Fruit fly (Drosophila melanogaster): ENCODE results near the gene Flo2.
A peak's percentile ranks its signal among the peaks of the same experiment; 100 is the strongest.

Gene Flo2

dm6 chrX:14950273-14951272 is 111.4 kb downstream of the Flo2 start (continued):
- TF ChIP-seq p53 (GFP tag; optimal IDR thresholded peaks at IDR 0.05): peak; percentile 29
- TF ChIP-seq fru (optimal IDR thresholded peaks at IDR 0.05): no peak
- peak; percentile 89 for TF ChIP-seq CG5180 (GFP tag; optimal IDR thresholded peaks at IDR 0.05)
- TF ChIP-seq CG9609 (GFP tag; optimal IDR thresholded peaks at IDR 0.05): peak; percentile 73
- peak; percentile 74 for TF ChIP-seq Lim3 (GFP tag; IDR thresholded peaks at IDR 0.05)
- peak; percentile 68 for TF ChIP-seq disco-r (GFP tag; optimal IDR thresholded peaks at IDR 0.05)
- TF ChIP-seq fd102C (GFP tag; optimal IDR thresholded peaks at IDR 0.05): peak; percentile 87
- TF ChIP-seq CG7928 (GFP tag; optimal IDR thresholded peaks at IDR 0.05): no peak
- peak; percentile 88 for TF ChIP-seq pum (GFP tag; optimal IDR thresholded peaks at IDR 0.05)
- peak; percentile 85 for TF ChIP-seq CG12155 (GFP tag; optimal IDR thresholded peaks at IDR 0.05)
- peak; percentile 28 for TF ChIP-seq fu2 (GFP tag; optimal IDR thresholded peaks at IDR 0.05)
- TF ChIP-seq CG10274 (GFP tag; optimal IDR thresholded peaks at IDR 0.05): peak; percentile 77
- TF ChIP-seq Rfx (GFP tag; IDR thresholded peaks at IDR 0.05): peak; percentile 76
- TF ChIP-seq CG15514 (GFP tag; optimal IDR thresholded peaks at IDR 0.05): peak; percentile 53
- peak; percentile 41 for TF ChIP-seq CG7745 (tag; optimal IDR thresholded peaks at IDR 0.05)
- peak; percentile 48 for TF ChIP-seq gsb (GFP tag; IDR thresholded peaks at IDR 0.05)
- TF ChIP-seq luna (GFP tag; optimal IDR thresholded peaks at IDR 0.05): peak; percentile 49
- peak; percentile 76; the same call in 2 of the 3 replicates for TF ChIP-seq CG3726 (GFP tag; IDR thresholded peaks at IDR 0.05)
- peak; percentile 94 for TF ChIP-seq CG12659 (GFP tag; optimal IDR thresholded peaks at IDR 0.05)
- TF ChIP-seq da (GFP tag; optimal IDR thresholded peaks at IDR 0.05): peak; percentile 36
- TF ChIP-seq CG17829 (tag; optimal IDR thresholded peaks at IDR 0.05): peak; percentile 98
- TF ChIP-seq Doc2 (GFP tag; IDR thresholded peaks at IDR 0.05): peak; percentile 36; the same call in 1 of the 2 replicates
- TF ChIP-seq wor (GFP tag; IDR thresholded peaks at IDR 0.05): peak; percentile 93
- TF ChIP-seq Lhr (GFP tag; optimal IDR thresholded peaks at IDR 0.05): peak; percentile 92
- TF ChIP-seq bab2 (GFP tag; optimal IDR thresholded peaks at IDR 0.05): peak; percentile 79
- peak; percentile 76 for TF ChIP-seq CG8089 (GFP tag; optimal IDR thresholded peaks at IDR 0.05)
- peak; percentile 92 for TF ChIP-seq Blimp-1 (GFP tag; optimal IDR thresholded peaks at IDR 0.05)
- TF ChIP-seq zf30C (GFP tag; optimal IDR thresholded peaks at IDR 0.05): peak; percentile 98
- peak; percentile 91 for TF ChIP-seq chn (GFP tag; optimal IDR thresholded peaks at IDR 0.05)
- peak; percentile 85 for TF ChIP-seq CG7357 (GFP tag; IDR thresholded peaks at IDR 0.05)
- TF ChIP-seq gsb-n (tag; optimal IDR thresholded peaks at IDR 0.05): peak; percentile 95
- TF ChIP-seq pita (GFP tag; optimal IDR thresholded peaks at IDR 0.05): no peak
- TF ChIP-seq HmgD (GFP tag; optimal IDR thresholded peaks at IDR 0.05): peak; percentile 26
- no peak for TF ChIP-seq Dref (GFP tag; IDR thresholded peaks at IDR 0.05)
- peak; percentile 59; the same call in 1 of the 3 replicates for TF ChIP-seq Optix (GFP tag; IDR thresholded peaks at IDR 0.05)
- peak; percentile 91 for TF ChIP-seq CG11723 (GFP tag; optimal IDR thresholded peaks at IDR 0.05)
- peak; percentile 67 for TF ChIP-seq danr (GFP tag; IDR thresholded peaks at IDR 0.05)
- peak; percentile 80 to 83 for TF ChIP-seq Pdp1 (GFP tag; optimal IDR thresholded peaks at IDR 0.05)
- TF ChIP-seq BEAF-32 (GFP tag; optimal IDR thresholded peaks at IDR 0.05): no peak
- TF ChIP-seq Fer2 (tag; optimal IDR thresholded peaks at IDR 0.05): peak; percentile 53
- no peak for TF ChIP-seq CG14965 (GFP tag; optimal IDR thresholded peaks at IDR 0.05; ENCODE audit: borderline replicate concordance)
- peak; percentile 57; the same call in 1 of the 2 replicates for TF ChIP-seq CG10321 (GFP tag; IDR thresholded peaks at IDR 0.05)
- peak; percentile 88 for TF ChIP-seq onecut (GFP tag; IDR thresholded peaks at IDR 0.05)
- TF ChIP-seq CG7271 (tag; optimal IDR thresholded peaks at IDR 0.05): peak; percentile 88
- TF ChIP-seq ac (GFP tag; optimal IDR thresholded peaks at IDR 0.05): peak; percentile 93
- TF ChIP-seq CG15601 (tag; optimal IDR thresholded peaks at IDR 0.05): peak; percentile 97
- peak; percentile 57 for TF ChIP-seq al (GFP tag; IDR thresholded peaks at IDR 0.05)
- peak; percentile 98 for TF ChIP-seq CG33557 (GFP tag; optimal IDR thresholded peaks at IDR 0.05)
